Worm (Caenorhabditis elegans) whole organism, L1 larva: ENCODE results near the gene Y38C1AA.1.

Experiments used
- C34B4.2 ChIP-seq: sonication (generic microtip); optimal IDR thresholded peaks from 2 replicates; lab custom pipeline; 2017; ENCODE audit warnings: mild to moderate bottlenecking, missing genetic modification characterization, missing compliant biosample characterization
- Y116A8C.19 ChIP-seq: sonication (generic microtip); optimal IDR thresholded peaks from 2 replicates; lab custom pipeline; 2016; ENCODE audit warnings: missing compliant biosample characterization, missing genetic modification characterization, borderline replicate concordance
- ama-1 ChIP-seq: fragments of 150-350 bp; optimal IDR thresholded peaks from 2 replicates; lab custom pipeline; 2014
- ceh-63 ChIP-seq: fragments of 200-800 bp; sonication (Bioruptor generic); optimal IDR thresholded peaks from 2 replicates; lab custom pipeline; 2018; ENCODE audit warnings: mild to moderate bottlenecking, missing genetic modification characterization, missing compliant biosample characterization
- ets-5 ChIP-seq: fragments of 200-800 bp; sonication (Bioruptor generic); IDR thresholded peaks from 2 replicates; pipeline ENCODE4 v1.3.6; 2022; ENCODE audit warnings: missing genetic modification characterization, missing compliant biosample characterization
- lsy-2 ChIP-seq, 2 experiments: fragments of 150-350 bp; optimal IDR thresholded peaks; 2 replicates each; lab custom pipeline; 2014; ENCODE audit warnings: missing biosample characterization in 2 of 2, missing genetic modification characterization in 2 of 2
- nhr-12 ChIP-seq: sonication (generic microtip); optimal IDR thresholded peaks from 2 replicates; lab custom pipeline; 2017; ENCODE audit warnings: missing biosample characterization, missing genetic modification characterization
- nhr-77 ChIP-seq: fragments of 150-350 bp; optimal IDR thresholded peaks from 2 replicates; lab custom pipeline; 2014; ENCODE audit warnings: missing biosample characterization, missing genetic modification characterization
- swsn-7 ChIP-seq: sonication (generic microtip); optimal IDR thresholded peaks from 2 replicates; lab custom pipeline; 2016; ENCODE audit warnings: missing genetic modification characterization, missing compliant biosample characterization
- unc-86 ChIP-seq: sonication (generic microtip); optimal IDR thresholded peaks from 2 replicates; lab custom pipeline; 2016; ENCODE audit warnings: missing genetic modification characterization, missing compliant biosample characterization

DNA sequence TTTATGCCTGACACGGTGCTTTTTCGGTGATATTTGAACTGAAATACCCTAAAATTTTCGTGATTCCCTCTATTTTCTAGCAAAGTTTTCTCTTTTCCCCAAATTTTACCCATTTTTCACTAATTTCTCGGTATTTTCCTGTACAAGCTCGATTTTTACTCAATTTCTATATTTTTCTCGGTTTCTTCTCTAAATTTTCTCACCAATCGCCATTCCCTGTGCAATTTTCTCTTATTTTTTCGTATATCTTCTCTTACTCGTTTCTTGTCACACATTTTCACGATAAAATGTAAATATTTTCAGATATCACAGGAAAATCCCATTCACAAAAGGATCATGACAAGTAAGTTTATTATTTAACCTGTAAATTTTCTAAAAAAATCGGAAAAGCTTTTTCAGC is 13.5 kb upstream of the Y38C1AA.1 start, which contains the start of gene csn-3:
- no peak for TF ChIP-seq swsn-7
- no peak for TF ChIP-seq nhr-12 (tag; lab: Kevin White, UChicago)
- no peak for TF ChIP-seq Y116A8C.19 (tag; lab: Kevin White, UChicago)
- TF ChIP-seq ets-5, result no peak
- no peak for TF ChIP-seq nhr-77 (tag; lab: Kevin White, UChicago)
- TF ChIP-seq lsy-2 (tag; optimal IDR thresholded peaks at IDR 0.05; lab: Kevin White, UChicago), result no peak
- TF ChIP-seq unc-86 (tag; lab: Kevin White, UChicago), result no peak
- TF ChIP-seq ama-1, result no peak
- TF ChIP-seq ceh-63 (GFP tag; lab: Kevin White, UChicago), result no peak
- TF ChIP-seq C34B4.2, result no peak
